Worm (Caenorhabditis elegans) whole organism, L3 larva: Measurements from ENCODE around the gene best-15.

Source experiments
- aly-2 ChIP-seq: fragments of 150-350 bp; optimal IDR thresholded peaks from 2 replicates; lab custom pipeline; 2014; ENCODE audit warnings: missing biosample characterization, missing genetic modification characterization
- eor-1 ChIP-seq, 2 experiments: fragments of 150-350 bp; optimal IDR thresholded peaks; 2 replicates each; lab custom pipeline; 2014 to 2018; ENCODE audit warnings: missing biosample characterization in 2 of 2, missing genetic modification characterization in 2 of 2
- lin-15B ChIP-seq: fragments of 150-350 bp; optimal IDR thresholded peaks from 2 replicates; lab custom pipeline; 2014; ENCODE audit warnings: missing biosample characterization, missing genetic modification characterization
- nfya-1 ChIP-seq: sonication (generic microtip); optimal IDR thresholded peaks from 2 replicates; lab custom pipeline; 2017; ENCODE audit warnings: missing genetic modification characterization, mild to moderate bottlenecking, missing compliant biosample characterization, antibody characterized with exemption, moderate library complexity; ENCODE audit not compliant: insufficient read depth
- nhr-25 ChIP-seq: sonication (generic microtip); optimal IDR thresholded peaks from 2 replicates; lab custom pipeline; 2017; ENCODE audit warnings: missing biosample characterization, missing genetic modification characterization
- nhr-76 ChIP-seq: fragments of 150-350 bp; sonication (generic microtip); optimal IDR thresholded peaks from 5 replicates; lab custom pipeline; 2014; ENCODE audit warnings: missing biosample characterization, missing genetic modification characterization
- pha-4 ChIP-seq: fragments of 150-350 bp; optimal IDR thresholded peaks from 2 replicates; lab custom pipeline; 2014; ENCODE audit warnings: missing biosample characterization, missing genetic modification reagents, missing genetic modification characterization
- unc-62 ChIP-seq: fragments of 150-350 bp; sonication (generic microtip); optimal IDR thresholded peaks from 4 replicates; lab custom pipeline; 2014; ENCODE audit warnings: missing biosample characterization, missing genetic modification reagents, missing genetic modification characterization
- ztf-11 ChIP-seq: fragments of 150-350 bp; optimal IDR thresholded peaks from 2 replicates; lab custom pipeline; 2014; ENCODE audit warnings: missing biosample characterization, missing genetic modification characterization

DNA sequence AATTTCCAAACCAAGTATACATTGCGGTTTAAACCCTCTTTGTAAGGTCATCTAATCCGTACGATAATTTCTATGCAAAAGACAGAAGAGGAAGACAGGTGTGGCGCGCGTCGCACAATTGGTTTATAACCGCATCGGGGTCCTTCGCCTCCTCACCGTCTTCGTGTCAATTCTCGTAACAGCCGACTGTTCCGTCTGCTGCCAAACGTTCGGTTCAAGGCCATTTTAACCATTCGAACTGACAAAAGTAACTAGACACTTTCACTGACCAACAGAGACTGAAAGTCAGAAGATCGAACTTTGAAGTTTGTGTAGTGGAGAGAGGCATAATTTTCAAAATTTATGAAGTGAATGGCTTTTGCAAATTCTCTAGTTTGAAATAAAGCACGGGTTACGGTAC lies 16.1 kb downstream of the best-15 start:
- TF ChIP-seq ztf-11 (no peak), eor-1 (tag; optimal IDR thresholded peaks at IDR 0.05; lab: Kevin White, UChicago) (no peak), aly-2 (no peak), nhr-25 (tag; lab: Kevin White, UChicago) (peak; percentile 78), nfya-1 (tag; lab: Kevin White, UChicago) (no peak), nhr-76 (tag; lab: Kevin White, UChicago) (no peak), lin-15B (no peak), unc-62 (GFP tag; lab: Kevin White, UChicago) (no peak), pha-4 (tag; lab: Kevin White, UChicago) (no peak)
